Fruit fly (Drosophila melanogaster): Measurements from ENCODE around the gene Ir85a.
A peak's percentile ranks its signal among the peaks of the same experiment; 100 is the strongest.

Gene Ir85a

DNA sequence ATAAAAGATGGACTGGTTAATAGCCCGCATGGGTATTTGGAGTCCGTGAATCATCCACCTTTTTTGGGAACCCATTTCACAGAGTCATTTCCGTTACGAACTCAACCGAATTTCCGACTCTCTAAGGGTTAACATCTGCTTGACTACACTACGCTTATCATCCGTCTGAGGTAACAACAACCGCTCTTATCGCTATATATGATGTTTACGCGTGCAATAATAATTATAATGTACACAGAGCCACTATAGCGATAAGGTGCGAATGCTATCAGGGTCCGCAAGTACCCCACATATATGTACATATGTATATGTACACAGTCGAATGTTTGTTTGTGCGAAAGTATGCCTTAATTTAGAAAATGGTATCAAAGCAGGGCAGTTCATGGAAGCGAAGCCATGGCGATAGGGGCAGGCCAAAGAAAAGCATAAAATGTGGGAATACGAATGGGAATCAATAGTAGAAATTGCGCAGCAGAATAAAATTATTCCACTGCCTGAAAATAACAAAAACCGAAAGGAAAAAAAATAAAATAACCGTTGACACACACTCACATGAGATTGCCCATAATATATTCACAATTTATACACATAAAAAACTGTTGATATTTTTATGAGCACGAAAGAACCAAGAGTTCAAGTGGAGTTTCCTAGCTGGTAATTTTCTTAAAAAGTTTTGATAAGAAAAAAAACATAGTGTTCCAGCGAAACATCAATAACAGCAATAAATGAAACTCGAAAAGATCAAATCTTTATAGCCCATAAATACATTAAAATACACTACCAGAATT lies 16.1 kb downstream of the Ir85a start (continued):
- peak; percentile 66 for TF ChIP-seq zfh1 (GFP tag; IDR thresholded peaks at IDR 0.05)
- peak; percentile 33 for TF ChIP-seq cg (GFP tag; optimal IDR thresholded peaks at IDR 0.05)
- peak; percentile 54; the same call in 1 of the 2 replicates for TF ChIP-seq E2f2 (GFP tag; IDR thresholded peaks at IDR 0.05)
- peak; percentile 22; the same call in 1 of the 3 replicates for TF ChIP-seq croc (GFP tag; conservative IDR thresholded peaks at IDR 0.05)
- TF ChIP-seq gcm (GFP tag; optimal IDR thresholded peaks at IDR 0.05): peak; percentile 94
- peak; percentile 96 for TF ChIP-seq CG12769 (tag; optimal IDR thresholded peaks at IDR 0.05)
- TF ChIP-seq Oli (tag; optimal IDR thresholded peaks at IDR 0.05): no peak
- no peak for TF ChIP-seq Doc2 (GFP tag; IDR thresholded peaks at IDR 0.05)
- TF ChIP-seq dati (GFP tag; IDR thresholded peaks at IDR 0.05): peak; percentile 57; the same call in 1 of the 2 replicates
- TF ChIP-seq tx (GFP tag; optimal IDR thresholded peaks at IDR 0.05): peak; percentile 44
- TF ChIP-seq CG6813 (GFP tag; optimal IDR thresholded peaks at IDR 0.05): peak; percentile 94
- no peak for TF ChIP-seq yki (optimal IDR thresholded peaks at IDR 0.05)
- no peak for TF ChIP-seq ftz-f1 (GFP tag; optimal IDR thresholded peaks at IDR 0.05)
- peak; percentile 87 for TF ChIP-seq ara (GFP tag; IDR thresholded peaks at IDR 0.05)
- peak; percentile 47 for TF ChIP-seq ind (GFP tag; optimal IDR thresholded peaks at IDR 0.05)
- no peak for TF ChIP-seq eve (GFP tag; optimal IDR thresholded peaks at IDR 0.05)
- TF ChIP-seq CG8765 (GFP tag; IDR thresholded peaks at IDR 0.05): no peak
- TF ChIP-seq az2 (GFP tag; optimal IDR thresholded peaks at IDR 0.05): peak; percentile 41
- TF ChIP-seq CG10543 (GFP tag; optimal IDR thresholded peaks at IDR 0.05): peak; percentile 98
- TF ChIP-seq crc (GFP tag; optimal IDR thresholded peaks at IDR 0.05): no peak
- TF ChIP-seq CG2120 (GFP tag; optimal IDR thresholded peaks at IDR 0.05): peak; percentile 64
- TF ChIP-seq CrebB (tag; optimal IDR thresholded peaks at IDR 0.05): peak; percentile 97
- TF ChIP-seq HLH4C (GFP tag; IDR thresholded peaks at IDR 0.05; ENCODE audit: partially characterized antibody): 0 out of 3 replicates have a peak, but pooled peaks have one; percentile 7
- peak; percentile 85 for TF ChIP-seq Hand (GFP tag; optimal IDR thresholded peaks at IDR 0.05)
- TF ChIP-seq CG7745 (tag; optimal IDR thresholded peaks at IDR 0.05): peak; percentile 95
- TF ChIP-seq slp2 (GFP tag; optimal IDR thresholded peaks at IDR 0.05): no peak
- TF ChIP-seq Gsc (GFP tag; IDR thresholded peaks at IDR 0.05): no peak
- TF ChIP-seq grau (tag; optimal IDR thresholded peaks at IDR 0.05): peak; percentile 57
- TF ChIP-seq br (optimal IDR thresholded peaks at IDR 0.05): no peak
- peak; percentile 84 for TF ChIP-seq gce (GFP tag; IDR thresholded peaks at IDR 0.05)
- TF ChIP-seq Hey (tag; optimal IDR thresholded peaks at IDR 0.05): peak; percentile 97
- TF ChIP-seq CG15073 (GFP tag; optimal IDR thresholded peaks at IDR 0.05): peak; percentile 5
- TF ChIP-seq Side (GFP tag; optimal IDR thresholded peaks at IDR 0.05): peak; percentile 85
- TF ChIP-seq CG11093 (GFP tag; IDR thresholded peaks at IDR 0.05): peak; percentile 8; the same call in 1 of the 3 replicates
- peak; percentile 14 for TF ChIP-seq fu2 (GFP tag; optimal IDR thresholded peaks at IDR 0.05)
- TF ChIP-seq tio (GFP tag; optimal IDR thresholded peaks at IDR 0.05): peak; percentile 64
- TF ChIP-seq Hr78 (GFP tag; optimal IDR thresholded peaks at IDR 0.05): peak in 1 of 2 experiments; percentile 53
- TF ChIP-seq Ets97D (GFP tag; optimal IDR thresholded peaks at IDR 0.05): peak; percentile 22
- TF ChIP-seq CG14050 (GFP tag; IDR thresholded peaks at IDR 0.05): peak; percentile 48; the same call in 1 of the 3 replicates
- peak; percentile 2 for TF ChIP-seq CG9797 (GFP tag; optimal IDR thresholded peaks at IDR 0.05)
- no peak for TF ChIP-seq CG12155 (GFP tag; optimal IDR thresholded peaks at IDR 0.05)
- 0 out of 3 replicates have a peak, but pooled peaks have one; percentile 16 for TF ChIP-seq H15 (GFP tag; IDR thresholded peaks at IDR 0.05)
- TF ChIP-seq Opbp (GFP tag; IDR thresholded peaks at IDR 0.05; ENCODE audit: partially characterized antibody): no peak
- TF ChIP-seq Oaz (GFP tag; IDR thresholded peaks at IDR 0.05): no peak
- TF ChIP-seq nerfin-1 (tag; optimal IDR thresholded peaks at IDR 0.05): peak; percentile 85
- TF ChIP-seq B-H1 (GFP tag; IDR thresholded peaks at IDR 0.05): peak; percentile 47
- peak; percentile 91 for TF ChIP-seq CG17359 (tag; optimal IDR thresholded peaks at IDR 0.05)
- peak; percentile 89 for TF ChIP-seq CG33557 (GFP tag; optimal IDR thresholded peaks at IDR 0.05)
- TF ChIP-seq Sry-β (GFP tag; optimal IDR thresholded peaks at IDR 0.05): peak; percentile 71
- peak; percentile 72 for TF ChIP-seq Meics (GFP tag; optimal IDR thresholded peaks at IDR 0.05)

All from whole organism, embryonic.